Fruit fly (Drosophila melanogaster) whole organism, prepupa: ENCODE measurements around the gene Tep4.
A peak's percentile ranks its signal among the peaks of the same experiment; 100 is the strongest.

Experiments
- CG10631 ChIP-seq: fragments of 200-800 bp; sonication (Bioruptor generic); optimal IDR thresholded peaks from 2 replicates; lab custom pipeline; 2016; ENCODE audit warnings: missing biosample characterization, missing genetic modification characterization
- CG11762 ChIP-seq: fragments of 200-800 bp; sonication (Bioruptor generic); optimal IDR thresholded peaks from 3 replicates; lab custom pipeline; 2016; ENCODE audit warnings: missing biosample characterization, missing genetic modification characterization; ENCODE audit not compliant: insufficient read depth
- CG11902 ChIP-seq: fragments of 200-800 bp; sonication (Bioruptor generic); optimal IDR thresholded peaks from 3 replicates; lab custom pipeline; 2016; ENCODE audit warnings: missing biosample characterization, missing genetic modification characterization
- CG15336 ChIP-seq: fragments of 200-800 bp; sonication (Bioruptor generic); IDR thresholded peaks from 2 replicates; pipeline ENCODE4 v1.3.6; 2022; ENCODE audit warnings: missing biosample characterization, missing genetic modification characterization
- CG16779 ChIP-seq: fragments of 200-800 bp; sonication (Bioruptor generic); optimal IDR thresholded peaks from 3 replicates; lab custom pipeline; 2017; ENCODE audit warnings: missing biosample characterization, mild to moderate bottlenecking, missing genetic modification characterization
- CG3032 ChIP-seq: fragments of 200-800 bp; optimal IDR thresholded peaks from 2 replicates; lab custom pipeline; 2019; ENCODE audit warnings: missing biosample characterization, mild to moderate bottlenecking, missing genetic modification characterization, moderate library complexity
- CG31627 ChIP-seq: fragments of 200-800 bp; sonication (Bioruptor generic); optimal IDR thresholded peaks from 3 replicates; lab custom pipeline; 2016; ENCODE audit warnings: missing biosample characterization, missing genetic modification characterization
- CG32006 ChIP-seq: fragments of 200-800 bp; sonication (Bioruptor generic); optimal IDR thresholded peaks from 3 replicates; lab custom pipeline; 2017; ENCODE audit warnings: missing biosample characterization, mild to moderate bottlenecking, missing genetic modification characterization
- CG34406 ChIP-seq: fragments of 200-800 bp; sonication (Bioruptor generic); optimal IDR thresholded peaks from 3 replicates; lab custom pipeline; 2016; ENCODE audit warnings: missing biosample characterization, missing genetic modification characterization
- CG3919 ChIP-seq: fragments of 200-800 bp; sonication (Bioruptor generic); optimal IDR thresholded peaks from 3 replicates; lab custom pipeline; 2016; ENCODE audit warnings: missing biosample characterization, missing genetic modification characterization
- CG4318 ChIP-seq: fragments of 200-800 bp; sonication (Bioruptor generic); optimal IDR thresholded peaks from 3 replicates; lab custom pipeline; 2017; ENCODE audit warnings: missing biosample characterization, mild to moderate bottlenecking, missing genetic modification characterization
- CG6163 ChIP-seq: fragments of 200-800 bp; sonication (Bioruptor generic); IDR thresholded peaks from 3 replicates; pipeline ENCODE4 v1.3.6; 2022; ENCODE audit warnings: missing biosample characterization, missing genetic modification characterization
- CG6276 ChIP-seq: fragments of 200-800 bp; sonication (Bioruptor generic); optimal IDR thresholded peaks from 2 replicates; lab custom pipeline; 2017; ENCODE audit warnings: missing biosample characterization, mild to moderate bottlenecking, missing genetic modification characterization
- CG6792 ChIP-seq: fragments of 200-800 bp; sonication (Bioruptor generic); optimal IDR thresholded peaks from 3 replicates; lab custom pipeline; 2016; ENCODE audit warnings: missing biosample characterization, missing genetic modification characterization
- CG6808 ChIP-seq: fragments of 200-800 bp; sonication (Bioruptor generic); optimal IDR thresholded peaks from 3 replicates; lab custom pipeline; 2017; ENCODE audit warnings: missing biosample characterization, missing genetic modification characterization, mild to moderate bottlenecking, moderate library complexity, missing genetic modification reagents
- CG7368 ChIP-seq: fragments of 200-800 bp; sonication (Bioruptor generic); optimal IDR thresholded peaks from 3 replicates; lab custom pipeline; 2016; ENCODE audit warnings: missing biosample characterization, missing genetic modification characterization
- CG8119 ChIP-seq: fragments of 200-800 bp; sonication (Bioruptor generic); IDR thresholded peaks from 3 replicates; pipeline ENCODE4 v1.3.6; 2022; ENCODE audit warnings: missing biosample characterization, missing genetic modification characterization
- CG8632 ChIP-seq: fragments of 200-800 bp; sonication (Bioruptor generic); optimal IDR thresholded peaks from 3 replicates; lab custom pipeline; 2016; ENCODE audit warnings: missing biosample characterization, missing genetic modification characterization
- CG9139 ChIP-seq: fragments of 200-800 bp; sonication (Bioruptor generic); optimal IDR thresholded peaks from 3 replicates; lab custom pipeline; 2017; ENCODE audit warnings: missing biosample characterization, mild to moderate bottlenecking, missing genetic modification characterization
- Eip78C ChIP-seq: fragments of 200-800 bp; sonication (Bioruptor generic); peaks from one replicate; lab custom pipeline; 2016; ENCODE audit warnings: missing biosample characterization, missing genetic modification characterization
- Eip93F ChIP-seq: fragments of 200-800 bp; sonication (Bioruptor generic); optimal IDR thresholded peaks from 2 replicates; lab custom pipeline; 2016; ENCODE audit warnings: missing biosample characterization, mild to moderate bottlenecking, missing genetic modification characterization
- Ets21C ChIP-seq: fragments of 200-800 bp; sonication (Bioruptor generic); optimal IDR thresholded peaks from 3 replicates; lab custom pipeline; 2016; ENCODE audit warnings: missing biosample characterization, missing genetic modification characterization
- Ets96B ChIP-seq: fragments of 200-800 bp; optimal IDR thresholded peaks from 2 replicates; lab custom pipeline; 2019; ENCODE audit warnings: missing biosample characterization, mild to moderate bottlenecking, missing genetic modification characterization, moderate library complexity
- Lpt ChIP-seq: fragments of 200-800 bp; sonication (Bioruptor generic); optimal IDR thresholded peaks from 3 replicates; lab custom pipeline; 2016; ENCODE audit warnings: missing biosample characterization, missing genetic modification characterization
- Met ChIP-seq: fragments of 200-800 bp; sonication (Bioruptor generic); optimal IDR thresholded peaks from 3 replicates; lab custom pipeline; 2016; ENCODE audit warnings: missing biosample characterization, missing genetic modification characterization
- Smox ChIP-seq: fragments of 200-800 bp; sonication (Bioruptor generic); optimal IDR thresholded peaks from 3 replicates; lab custom pipeline; 2016; ENCODE audit warnings: missing biosample characterization, missing genetic modification characterization
- Sox102F ChIP-seq: fragments of 200-800 bp; sonication (Bioruptor generic); optimal IDR thresholded peaks from 2 replicates; lab custom pipeline; 2016; ENCODE audit warnings: missing biosample characterization, mild to moderate bottlenecking, missing genetic modification characterization
- Sox14 ChIP-seq: fragments of 200-800 bp; sonication (Bioruptor generic); optimal IDR thresholded peaks from 3 replicates; lab custom pipeline; 2016; ENCODE audit warnings: missing biosample characterization, missing genetic modification characterization
- Sox15 ChIP-seq: fragments of 200-800 bp; sonication (Bioruptor generic); optimal IDR thresholded peaks from 3 replicates; lab custom pipeline; 2016; ENCODE audit warnings: missing biosample characterization, missing genetic modification characterization
- cyc ChIP-seq: fragments of 200-800 bp; sonication (Bioruptor generic); optimal IDR thresholded peaks from 3 replicates; lab custom pipeline; 2016; ENCODE audit warnings: missing biosample characterization, missing genetic modification characterization
- dac ChIP-seq: fragments of 200-800 bp; sonication (Bioruptor generic); optimal IDR thresholded peaks from 2 replicates; lab custom pipeline; 2017; ENCODE audit warnings: missing biosample characterization, mild to moderate bottlenecking, missing genetic modification characterization
- dsx ChIP-seq: fragments of 200-800 bp; optimal IDR thresholded peaks from 3 replicates; lab custom pipeline; 2019; ENCODE audit warnings: missing biosample characterization, mild to moderate bottlenecking, missing genetic modification characterization, moderate library complexity; ENCODE audit not compliant: poor library complexity, severe bottlenecking
- eg ChIP-seq: fragments of 200-800 bp; sonication (Bioruptor generic); IDR thresholded peaks from 3 replicates; pipeline ENCODE4 v1.3.6; 2022; ENCODE audit warnings: missing biosample characterization, missing genetic modification characterization
- esn ChIP-seq: fragments of 200-800 bp; sonication (Bioruptor generic); optimal IDR thresholded peaks from 2 replicates; lab custom pipeline; 2016; ENCODE audit warnings: missing biosample characterization, mild to moderate bottlenecking, missing genetic modification characterization, moderate library complexity
- fd85E ChIP-seq: fragments of 200-800 bp; sonication (Bioruptor generic); optimal IDR thresholded peaks from 3 replicates; lab custom pipeline; 2016; ENCODE audit warnings: missing biosample characterization, missing genetic modification characterization
- fkh ChIP-seq: fragments of 200-800 bp; sonication (Bioruptor generic); optimal IDR thresholded peaks from 3 replicates; lab custom pipeline; 2017; ENCODE audit warnings: missing biosample characterization, mild to moderate bottlenecking, missing genetic modification characterization, moderate library complexity
- lz ChIP-seq: fragments of 200-800 bp; sonication (Bioruptor generic); optimal IDR thresholded peaks from 3 replicates; lab custom pipeline; 2016; ENCODE audit warnings: missing biosample characterization, missing genetic modification characterization
- net ChIP-seq: fragments of 200-800 bp; sonication (Bioruptor generic); optimal IDR thresholded peaks from 3 replicates; lab custom pipeline; 2016; ENCODE audit warnings: missing biosample characterization, missing genetic modification characterization
- pdm3 ChIP-seq: fragments of 200-800 bp; sonication (Bioruptor generic); optimal IDR thresholded peaks from 3 replicates; lab custom pipeline; 2016; ENCODE audit warnings: missing biosample characterization, missing genetic modification characterization
- salr ChIP-seq, 2 experiments: fragments of 200-800 bp; sonication (Bioruptor generic); optimal IDR thresholded peaks; 3 replicates each; lab custom pipeline; 2016 to 2018; ENCODE audit warnings: missing biosample characterization in 2 of 2, missing genetic modification characterization in 2 of 2, mild to moderate bottlenecking in 1 of 2
- spab ChIP-seq: fragments of 200-800 bp; sonication (Bioruptor generic); optimal IDR thresholded peaks from 2 replicates; lab custom pipeline; 2017; ENCODE audit warnings: missing biosample characterization, mild to moderate bottlenecking, missing genetic modification characterization, missing genetic modification reagents
- ss ChIP-seq, 2 experiments: fragments of 200-800 bp; sonication (Bioruptor generic); optimal IDR thresholded peaks; 2 replicates in 1 of 2; 3 replicates in 1 of 2; lab custom pipeline; 2017 to 2018; ENCODE audit warnings: mild to moderate bottlenecking in 2 of 2, missing biosample characterization in 2 of 2, missing genetic modification characterization in 2 of 2, moderate library complexity in 1 of 2
- svp ChIP-seq: fragments of 200-800 bp; sonication (Bioruptor generic); peaks from one replicate; lab custom pipeline; 2016; ENCODE audit warnings: missing biosample characterization, missing genetic modification characterization
- topi ChIP-seq: fragments of 200-800 bp; sonication (Bioruptor generic); optimal IDR thresholded peaks from 3 replicates; lab custom pipeline; 2016; ENCODE audit warnings: missing biosample characterization, missing genetic modification characterization
- vri ChIP-seq: fragments of 200-800 bp; sonication (Bioruptor generic); optimal IDR thresholded peaks from 3 replicates; lab custom pipeline; 2016; ENCODE audit warnings: missing biosample characterization, mild to moderate bottlenecking, missing genetic modification characterization

Gene Tep4

DNA sequence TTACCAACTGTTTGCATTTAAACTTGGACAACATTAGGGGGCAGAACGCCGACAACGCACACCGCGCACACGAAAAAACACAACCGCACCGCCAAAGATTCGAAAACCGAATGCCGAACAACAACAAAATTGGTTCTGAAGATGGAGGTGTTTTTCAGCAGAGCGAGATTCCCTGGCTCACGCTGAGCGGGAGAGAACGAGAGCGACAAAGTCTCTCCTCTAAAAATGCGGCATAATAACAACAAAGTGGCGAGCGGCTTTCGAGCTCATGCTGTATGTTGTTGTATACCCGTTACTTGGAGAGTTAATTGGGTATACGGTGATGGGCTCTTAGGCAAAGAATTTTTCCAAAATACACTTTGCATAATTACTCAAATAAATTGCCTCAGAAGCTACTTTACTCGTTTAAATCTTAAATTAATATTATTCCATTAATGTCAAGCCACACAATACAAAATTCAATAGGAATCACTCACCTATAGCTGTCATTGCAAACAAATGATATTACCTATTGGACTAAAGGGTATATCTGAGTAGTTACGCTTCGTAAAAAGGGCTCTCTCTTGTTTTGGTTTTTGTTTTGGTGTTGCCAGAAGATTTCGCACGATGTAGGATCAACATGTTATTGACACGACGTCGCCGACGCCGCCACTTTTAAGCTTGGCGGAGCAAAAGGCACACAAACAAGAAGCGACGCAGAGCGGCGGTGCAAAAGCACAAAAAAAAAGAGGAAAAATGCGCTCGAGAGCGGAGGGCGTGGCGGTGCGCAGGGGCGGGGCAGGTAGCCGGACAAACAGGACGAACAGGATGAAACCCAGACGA, 24.4 kb downstream of the Tep4 start (continued):
- TF ChIP-seq Met (GFP tag; lab: Kevin White, UChicago) (peak; percentile 97), CG6163 (GFP tag; lab: Robert Waterston, UW) (peak; percentile 74), CG4318 (GFP tag; lab: Kevin White, UChicago) (peak; percentile 93), CG7368 (GFP tag; lab: Kevin White, UChicago) (peak; percentile 82), Lpt (peak; percentile 94), CG8119 (GFP tag; lab: Robert Waterston, UW) (peak; percentile 95), Sox15 (GFP tag; lab: Kevin White, UChicago) (peak; percentile 84), CG3919 (GFP tag; lab: Kevin White, UChicago) (peak; percentile 93), CG10631 (GFP tag; lab: Kevin White, UChicago) (peak; percentile 93), fkh (GFP tag; lab: Kevin White, UChicago) (peak; percentile 59), CG34406 (GFP tag; lab: Kevin White, UChicago) (peak; percentile 87), Ets21C (GFP tag; lab: Kevin White, UChicago) (peak; percentile 88), vri (GFP tag; lab: Kevin White, UChicago) (peak; percentile 89), Ets96B (tag; lab: Kevin White, UChicago) (peak; percentile 94), Sox102F (GFP tag; lab: Kevin White, UChicago) (peak; percentile 94), net (GFP tag; lab: Kevin White, UChicago) (peak; percentile 86), spab (GFP tag; lab: Kevin White, UChicago) (peak; percentile 90), svp (GFP tag; lab: Kevin White, UChicago) (peak; percentile 98), fd85E (GFP tag; lab: Kevin White, UChicago) (peak; percentile 40), CG6808 (GFP tag; lab: Kevin White, UChicago) (peak; percentile 92), eg (peak; percentile 73), esn (GFP tag; lab: Kevin White, UChicago) (peak; percentile 96), cyc (GFP tag; lab: Kevin White, UChicago) (peak; percentile 91)

DNA sequence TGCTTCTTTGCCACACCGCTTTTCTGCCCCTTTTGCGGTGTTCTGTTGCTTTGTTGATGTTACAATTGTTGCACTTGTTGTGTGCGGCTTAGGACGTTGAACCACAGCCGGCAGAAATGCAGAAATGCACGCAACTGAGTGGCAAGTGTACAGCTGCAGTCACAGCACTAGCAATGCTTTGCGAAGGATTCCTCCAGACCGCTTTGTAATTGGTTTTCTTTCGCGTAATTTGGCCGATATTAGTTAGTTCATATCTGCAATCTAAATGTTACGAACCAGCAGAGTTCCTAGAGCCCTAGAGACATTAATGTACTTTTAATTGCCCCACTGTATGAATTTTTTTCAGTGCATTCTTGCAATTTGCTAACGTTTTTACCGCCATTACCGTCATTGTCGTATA, 26.1 kb downstream of the Tep4 start:
- TF ChIP-seq topi (GFP tag; lab: Kevin White, UChicago), result peak; percentile 56
- peak; percentile 55 for TF ChIP-seq CG3032 (tag; lab: Kevin White, UChicago)
- peak; percentile 3 for TF ChIP-seq CG16779 (tag; lab: Kevin White, UChicago)
- TF ChIP-seq lz (GFP tag; lab: Kevin White, UChicago), result peak; percentile 8
- no peak for TF ChIP-seq CG8632 (GFP tag; lab: Kevin White, UChicago)
- TF ChIP-seq Eip78C (GFP tag; lab: Kevin White, UChicago), result peak; percentile 89
- no peak for TF ChIP-seq fkh (GFP tag; lab: Kevin White, UChicago)
- TF ChIP-seq dac (GFP tag; lab: Kevin White, UChicago), result peak; percentile 27
- TF ChIP-seq Eip93F, result no peak
- TF ChIP-seq fd85E (GFP tag; lab: Kevin White, UChicago), result no peak
- TF ChIP-seq esn (GFP tag; lab: Kevin White, UChicago), result peak; percentile 30
- peak; percentile 42; the same call in 1 of the 2 replicates for TF ChIP-seq CG15336
- TF ChIP-seq dsx (GFP tag; lab: Kevin White, UChicago), result peak; percentile 73
- peak; percentile 24 for TF ChIP-seq Sox102F (GFP tag; lab: Kevin White, UChicago)
- TF ChIP-seq CG31627, result peak; percentile 34
- TF ChIP-seq spab (GFP tag; lab: Kevin White, UChicago), result peak; percentile 25
- peak; percentile 39 to 63 for TF ChIP-seq ss (GFP tag; optimal IDR thresholded peaks at IDR 0.05; lab: Kevin White, UChicago)
- peak; percentile 7 for TF ChIP-seq Smox (GFP tag; lab: Kevin White, UChicago)
- no peak for TF ChIP-seq CG11902 (GFP tag; lab: Kevin White, UChicago)
- peak; percentile 39 for TF ChIP-seq Sox14 (GFP tag; lab: Kevin White, UChicago)
- peak; percentile 60 for TF ChIP-seq net (GFP tag; lab: Kevin White, UChicago)
- peak; percentile 53 for TF ChIP-seq eg
- TF ChIP-seq Ets21C (GFP tag; lab: Kevin White, UChicago), result peak; percentile 13
- peak; percentile 54 for TF ChIP-seq CG11762 (GFP tag; lab: Kevin White, UChicago)
- no peak for TF ChIP-seq CG9139 (GFP tag; lab: Kevin White, UChicago)
- TF ChIP-seq CG3919 (GFP tag; lab: Kevin White, UChicago), result peak; percentile 64
- peak; percentile 59 for TF ChIP-seq CG10631 (GFP tag; lab: Kevin White, UChicago)
- no peak for TF ChIP-seq CG6792 (GFP tag; lab: Kevin White, UChicago)
- peak; percentile 68 for TF ChIP-seq Ets96B (tag; lab: Kevin White, UChicago)
- peak; percentile 69 for TF ChIP-seq CG6276
- peak; percentile 31 for TF ChIP-seq cyc (GFP tag; lab: Kevin White, UChicago)
- peak; percentile 30 to 33 for TF ChIP-seq salr (GFP tag; optimal IDR thresholded peaks at IDR 0.05; lab: Kevin White, UChicago)
- peak; percentile 79 for TF ChIP-seq svp (GFP tag; lab: Kevin White, UChicago)
- peak; percentile 66 for TF ChIP-seq CG32006 (GFP tag; lab: Kevin White, UChicago)
- TF ChIP-seq CG8119 (GFP tag; lab: Robert Waterston, UW), result 0 out of 3 replicates have a peak, but pooled peaks have one; percentile 55
- TF ChIP-seq pdm3, result peak; percentile 37
